Fruit fly (Drosophila melanogaster) whole organism: ENCODE data around the gene CG14695.
A peak's percentile ranks its signal among the peaks of the same experiment; 100 is the strongest.

ENCODE experiments used
- CG8478 ChIP-seq: fragments of >200 bp; optimal IDR thresholded peaks from 2 replicates; lab custom pipeline; 2018; ENCODE audit warnings: inconsistent platforms
- Dll ChIP-seq: fragments of >200 bp; optimal IDR thresholded peaks from 2 replicates; lab custom pipeline; 2017
- EcR ChIP-seq, 2 experiments: fragments of >200 bp; optimal IDR thresholded peaks; 2 replicates each; lab custom pipeline; 2017; ENCODE audit warnings: missing biosample characterization in 2 of 2, missing genetic modification characterization in 2 of 2, missing genetic modification reagents in 2 of 2
- pan ChIP-seq: fragments of >200 bp; optimal IDR thresholded peaks from 2 replicates; lab custom pipeline; 2017
- psq ChIP-seq: fragments of >200 bp; optimal IDR thresholded peaks from 2 replicates; lab custom pipeline; 2017
- usp ChIP-seq: fragments of >200 bp; optimal IDR thresholded peaks from 2 replicates; lab custom pipeline; 2017; ENCODE audit warnings: missing biosample characterization, missing genetic modification characterization, mixed read lengths

Gene CG14695

dm6 chr3R:10879219-10879618 lies at the start of gene CG14695:
TSS of gene CG14695 (minus strand) at chr3R:10879319.
- TF ChIP-seq usp = no peak
- TF ChIP-seq pan (lab: Kevin White, UChicago) = no peak
- no peak for TF ChIP-seq EcR (GFP tag; optimal IDR thresholded peaks at IDR 0.05; lab: Kevin White, UChicago)
- TF ChIP-seq CG8478 (lab: Kevin White, UChicago) = no peak
- no peak for TF ChIP-seq Dll (lab: Kevin White, UChicago)
- no peak for TF ChIP-seq psq (lab: Kevin White, UChicago)

- TF ChIP-seq CG8478 (lab: Kevin White, UChicago) (no peak), pan (lab: Kevin White, UChicago) (no peak), Dll (lab: Kevin White, UChicago) (no peak), psq (lab: Kevin White, UChicago) (no peak), EcR (GFP tag; optimal IDR thresholded peaks at IDR 0.05; lab: Kevin White, UChicago) (no peak), usp (no peak)
Measured at dm6 chr3R:10893327-10893726, 14.2 kb upstream of the CG14695 start, which contains the start of gene CG6621. TSS of gene CG6621 (minus strand) at chr3R:10893531.

dm6 chr3R:10889520-10889887 lies 10.4 kb upstream of the CG14695 start, which contains the start of gene Ak3:
TSS of gene Ak3 (minus strand) at chr3R:10889588.
- TF ChIP-seq usp (no peak), pan (lab: Kevin White, UChicago) (no peak), EcR (GFP tag; optimal IDR thresholded peaks at IDR 0.05; lab: Kevin White, UChicago) (no peak), CG8478 (lab: Kevin White, UChicago) (no peak), Dll (lab: Kevin White, UChicago) (no peak), psq (lab: Kevin White, UChicago) (no peak)

dm6 chr3R:10888633-10889519 lies 9.8 kb upstream of the CG14695 start:
- TF ChIP-seq CG8478 (lab: Kevin White, UChicago) (no peak), Dll (lab: Kevin White, UChicago) (peak; percentile 80)

- TF ChIP-seq pan (lab: Kevin White, UChicago) (no peak), usp (no peak), Dll (lab: Kevin White, UChicago) (no peak), EcR (GFP tag; optimal IDR thresholded peaks at IDR 0.05; lab: Kevin White, UChicago) (no peak), CG8478 (lab: Kevin White, UChicago) (no peak), psq (lab: Kevin White, UChicago) (no peak)
Measured at dm6 chr3R:10888300-10888632, 9.1 kb upstream of the CG14695 start.

- TF ChIP-seq Dll (lab: Kevin White, UChicago) (peak; percentile 87), CG8478 (lab: Kevin White, UChicago) (no peak), usp (no peak), EcR (GFP tag; optimal IDR thresholded peaks at IDR 0.05; lab: Kevin White, UChicago) (no peak)
Measured at dm6 chr3R:10886462-10887315, 7.6 kb upstream of the CG14695 start.

dm6 chr3R:10885422-10886081 lies 6.4 kb upstream of the CG14695 start, which contains the start of gene Leash:
TSS of gene Leash (plus strand) at chr3R:10885540.
- TF ChIP-seq EcR (GFP tag; optimal IDR thresholded peaks at IDR 0.05; lab: Kevin White, UChicago) = no peak
- TF ChIP-seq Dll (lab: Kevin White, UChicago) = peak; percentile 26

- TF ChIP-seq usp (no peak), Dll (lab: Kevin White, UChicago) (no peak), CG8478 (lab: Kevin White, UChicago) (no peak), psq (lab: Kevin White, UChicago) (no peak), EcR (GFP tag; optimal IDR thresholded peaks at IDR 0.05; lab: Kevin White, UChicago) (no peak), pan (lab: Kevin White, UChicago) (no peak)
Measured at dm6 chr3R:10884678-10885421, 5.7 kb upstream of the CG14695 start, which contains the start of gene CG14696. TSS of gene CG14696 (minus strand) at chr3R:10885001.

- TF ChIP-seq psq (lab: Kevin White, UChicago) (no peak), usp (no peak), EcR (GFP tag; optimal IDR thresholded peaks at IDR 0.05; lab: Kevin White, UChicago) (no peak), CG8478 (lab: Kevin White, UChicago) (no peak), pan (lab: Kevin White, UChicago) (no peak), Dll (lab: Kevin White, UChicago) (no peak)
Measured at dm6 chr3R:10884031-10884677, 5.0 kb upstream of the CG14695 start.

- TF ChIP-seq Dll (lab: Kevin White, UChicago) = peak; percentile 29
- TF ChIP-seq EcR (GFP tag; optimal IDR thresholded peaks at IDR 0.05; lab: Kevin White, UChicago) = no peak
Measured at dm6 chr3R:10881824-10882559, 2.9 kb upstream of the CG14695 start, which contains the start of gene Tpc1. TSS of gene Tpc1 (minus strand) at chr3R:10882188.
